Fruit fly (Drosophila melanogaster) whole organism, embryonic: ENCODE data around the gene CG12171.
A peak's percentile ranks its signal among the peaks of the same experiment; 100 is the strongest.

Experiments
- Aef1 ChIP-seq: fragments of 200-800 bp; sonication (Bioruptor generic); IDR thresholded peaks from 3 replicates; pipeline ENCODE4 v1.3.6; 2022; ENCODE audit warnings: missing biosample characterization, missing genetic modification characterization
- Blimp-1 ChIP-seq: fragments of 200-800 bp; sonication (Bioruptor generic); optimal IDR thresholded peaks from 3 replicates; lab custom pipeline; 2018; ENCODE audit warnings: missing biosample characterization, missing genetic modification characterization, mild to moderate bottlenecking, moderate library complexity, missing genetic modification reagents
- C15 ChIP-seq: fragments of 200-800 bp; sonication (Bioruptor generic); IDR thresholded peaks from 3 replicates; pipeline ENCODE4 v1.3.6; 2022; ENCODE audit warnings: missing biosample characterization, missing genetic modification characterization
- CG14014 ChIP-seq: fragments of 200-800 bp; sonication (Bioruptor generic); IDR thresholded peaks from 2 replicates; pipeline ENCODE4 v1.3.6; 2022; ENCODE audit warnings: missing biosample characterization, missing genetic modification characterization
- CG14860 ChIP-seq: fragments of 200-800 bp; sonication (Bioruptor generic); IDR thresholded peaks from 3 replicates; pipeline ENCODE4 v1.3.6; 2022; ENCODE audit warnings: missing biosample characterization, missing genetic modification characterization; ENCODE audit not compliant: partially characterized antibody
- CG16815 ChIP-seq: fragments of 200-800 bp; sonication (Bioruptor generic); optimal IDR thresholded peaks from 3 replicates; lab custom pipeline; 2017; ENCODE audit warnings: missing biosample characterization, mild to moderate bottlenecking, missing genetic modification characterization
- CG2116 ChIP-seq: fragments of 200-800 bp; sonication (Bioruptor generic); optimal IDR thresholded peaks from 3 replicates; lab custom pipeline; 2018; ENCODE audit warnings: missing biosample characterization, mild to moderate bottlenecking, missing genetic modification characterization
- CG2889 ChIP-seq: fragments of 200-800 bp; sonication (Bioruptor generic); IDR thresholded peaks from 3 replicates; pipeline ENCODE4 v1.3.6; 2022; ENCODE audit warnings: missing biosample characterization, missing genetic modification characterization
- CG30403 ChIP-seq: fragments of 200-800 bp; sonication (Bioruptor generic); optimal IDR thresholded peaks from 3 replicates; lab custom pipeline; 2016; ENCODE audit warnings: missing biosample characterization, missing genetic modification characterization
- CG32532 ChIP-seq: fragments of 200-800 bp; sonication (Bioruptor generic); IDR thresholded peaks from 2 replicates; pipeline ENCODE4 v1.3.6; 2022; ENCODE audit warnings: missing biosample characterization, missing genetic modification characterization
- CG34376 ChIP-seq: fragments of 200-800 bp; sonication (Bioruptor generic); optimal IDR thresholded peaks from 2 replicates; lab custom pipeline; 2018; ENCODE audit warnings: missing biosample characterization, mild to moderate bottlenecking, missing genetic modification characterization
- CG4617 ChIP-seq: fragments of 200-800 bp; sonication (Bioruptor generic); optimal IDR thresholded peaks from 3 replicates; lab custom pipeline; 2016; ENCODE audit warnings: missing biosample characterization, missing genetic modification characterization, borderline replicate concordance
- CG6272 ChIP-seq: fragments of 200-800 bp; sonication (Bioruptor generic); IDR thresholded peaks from 2 replicates; pipeline ENCODE4 v1.3.6; 2022; ENCODE audit warnings: missing biosample characterization, missing genetic modification characterization
- CG8765 ChIP-seq: fragments of 200-800 bp; sonication (Bioruptor generic); IDR thresholded peaks from 2 replicates; pipeline ENCODE4 v1.3.6; 2022; ENCODE audit warnings: missing biosample characterization, missing genetic modification characterization
- Doc3 ChIP-seq: fragments of 200-800 bp; sonication (Bioruptor generic); IDR thresholded peaks from 3 replicates; pipeline ENCODE4 v1.3.6; 2022; ENCODE audit warnings: missing biosample characterization, missing genetic modification characterization; ENCODE audit not compliant: partially characterized antibody
- Ets65A ChIP-seq: fragments of 200-800 bp; sonication (Bioruptor generic); peaks from one replicate; lab custom pipeline; 2016; ENCODE audit warnings: missing biosample characterization, missing genetic modification characterization
- H15 ChIP-seq: fragments of 200-800 bp; sonication (Bioruptor generic); IDR thresholded peaks from 3 replicates; pipeline ENCODE4 v1.3.6; 2022; ENCODE audit warnings: missing biosample characterization, missing genetic modification characterization
- HLHmδ ChIP-seq: fragments of 200-800 bp; sonication (Bioruptor generic); optimal IDR thresholded peaks from 2 replicates; lab custom pipeline; 2018; ENCODE audit warnings: missing biosample characterization, mild to moderate bottlenecking, missing genetic modification characterization, moderate library complexity
- HmgZ ChIP-seq: fragments of 200-800 bp; sonication (Bioruptor generic); optimal IDR thresholded peaks from 2 replicates; lab custom pipeline; 2018; ENCODE audit warnings: missing biosample characterization, mild to moderate bottlenecking, missing genetic modification characterization
- Hr78 ChIP-seq, 2 experiments: fragments of 200-800 bp in 1 of 2; fragments of >200 bp in 1 of 2; sonication (Bioruptor generic) in 1 of 2; optimal IDR thresholded peaks; 2 replicates each; lab custom pipeline; 2017 to 2019; ENCODE audit warnings: missing biosample characterization in 2 of 2, missing genetic modification characterization in 2 of 2, mild to moderate bottlenecking in 1 of 2, moderate library complexity in 1 of 2
- MESR4 ChIP-seq: fragments of 200-800 bp; sonication (Bioruptor generic); optimal IDR thresholded peaks from 2 replicates; lab custom pipeline; 2018; ENCODE audit warnings: missing biosample characterization, mild to moderate bottlenecking, missing genetic modification characterization, moderate library complexity
- Mad ChIP-seq: fragments of 200-800 bp; sonication (Bioruptor generic); optimal IDR thresholded peaks from 2 replicates; lab custom pipeline; 2016; ENCODE audit warnings: missing biosample characterization, missing genetic modification characterization
- NFAT ChIP-seq: fragments of 200-800 bp; sonication (Bioruptor generic); IDR thresholded peaks from 2 replicates; pipeline ENCODE4 v1.3.6; 2022; ENCODE audit warnings: missing biosample characterization, missing genetic modification characterization
- Opbp ChIP-seq: fragments of 200-800 bp; sonication (Bioruptor generic); IDR thresholded peaks from 3 replicates; pipeline ENCODE4 v1.3.6; 2022; ENCODE audit warnings: missing biosample characterization, missing genetic modification characterization; ENCODE audit not compliant: partially characterized antibody
- Optix ChIP-seq: fragments of 200-800 bp; sonication (Bioruptor generic); IDR thresholded peaks from 3 replicates; pipeline ENCODE4 v1.3.6; 2022; ENCODE audit warnings: missing biosample characterization, missing genetic modification characterization
- Rfx ChIP-seq: fragments of 200-800 bp; sonication (Bioruptor generic); IDR thresholded peaks from 2 replicates; pipeline ENCODE4 v1.3.6; 2022; ENCODE audit warnings: missing biosample characterization, missing genetic modification characterization
- Scr ChIP-seq: fragments of 200-800 bp; sonication (Bioruptor generic); IDR thresholded peaks from 2 replicates; pipeline ENCODE4 v1.3.6; 2022; ENCODE audit warnings: missing biosample characterization, missing genetic modification characterization; ENCODE audit not compliant: partially characterized antibody
- Trl ChIP-seq, 3 experiments: fragments of >200 bp in 2 of 3; fragments of 200-800 bp in 1 of 3; sonication (Bioruptor generic) in 1 of 3; optimal IDR thresholded peaks; 2 replicates in 1 of 3; 3 replicates in 2 of 3; lab custom pipeline; 2016 to 2017; ENCODE audit warnings: missing biosample characterization in 1 of 3, missing genetic modification characterization in 1 of 3
- al ChIP-seq: fragments of 200-800 bp; sonication (Bioruptor generic); IDR thresholded peaks from 2 replicates; pipeline ENCODE4 v1.3.6; 2022; ENCODE audit warnings: missing biosample characterization, missing genetic modification characterization
- crol ChIP-seq: fragments of 200-800 bp; sonication (Bioruptor generic); IDR thresholded peaks from 2 replicates; pipeline ENCODE4 v1.3.6; 2022; ENCODE audit warnings: missing biosample characterization, missing genetic modification characterization
- emc ChIP-seq: fragments of 200-800 bp; sonication (Bioruptor generic); optimal IDR thresholded peaks from 2 replicates; lab custom pipeline; 2016; ENCODE audit warnings: missing biosample characterization, missing genetic modification characterization
- grn ChIP-seq: fragments of 200-800 bp; sonication (Bioruptor generic); optimal IDR thresholded peaks from 3 replicates; lab custom pipeline; 2017; ENCODE audit warnings: missing biosample characterization, missing genetic modification characterization
- gsb-n ChIP-seq: fragments of 200-800 bp; sonication (Bioruptor generic); optimal IDR thresholded peaks from 3 replicates; lab custom pipeline; 2018; ENCODE audit warnings: missing biosample characterization, mild to moderate bottlenecking, missing genetic modification characterization
- hb ChIP-seq: fragments of 200-800 bp; sonication (Bioruptor generic); IDR thresholded peaks from 3 replicates; pipeline ENCODE4 v1.3.6; 2022; ENCODE audit warnings: missing biosample characterization, missing genetic modification characterization; ENCODE audit not compliant: partially characterized antibody
- insv ChIP-seq, 2 experiments: fragments of 200-800 bp; sonication (Bioruptor generic); optimal IDR thresholded peaks; 3 replicates each; lab custom pipeline; 2016 to 2018; ENCODE audit warnings: missing biosample characterization in 2 of 2, missing genetic modification characterization in 2 of 2
- maf-S ChIP-seq: fragments of 200-800 bp; sonication (Bioruptor generic); optimal IDR thresholded peaks from 2 replicates; lab custom pipeline; 2016; ENCODE audit warnings: missing biosample characterization, missing genetic modification characterization
- nau ChIP-seq: fragments of 200-800 bp; sonication (Bioruptor generic); optimal IDR thresholded peaks from 3 replicates; lab custom pipeline; 2017; ENCODE audit warnings: missing biosample characterization, mild to moderate bottlenecking, missing genetic modification characterization, missing genetic modification reagents
- onecut ChIP-seq: fragments of 200-800 bp; sonication (Bioruptor generic); IDR thresholded peaks from 2 replicates; pipeline ENCODE4 v1.3.6; 2022; ENCODE audit warnings: missing biosample characterization, missing genetic modification characterization
- pan ChIP-seq, 4 experiments: fragments of >200 bp in 3 of 4; fragments of 200-800 bp in 1 of 4; sonication (Bioruptor generic) in 1 of 4; optimal IDR thresholded peaks in 3 of 4; IDR thresholded peaks in 1 of 4; 2 replicates each; pipeline versions ENCODE4 v1.3.6 to Lab custom; 2017 to 2022; ENCODE audit warnings: missing biosample characterization in 2 of 4, missing genetic modification characterization in 2 of 4, mixed read lengths in 1 of 4
- phol ChIP-seq: fragments of 200-800 bp; sonication (Bioruptor generic); optimal IDR thresholded peaks from 3 replicates; lab custom pipeline; 2018; ENCODE audit warnings: missing biosample characterization, mild to moderate bottlenecking, missing genetic modification characterization, moderate library complexity
- pum ChIP-seq: fragments of 200-800 bp; sonication (Bioruptor generic); optimal IDR thresholded peaks from 2 replicates; lab custom pipeline; 2016; ENCODE audit warnings: missing biosample characterization, missing genetic modification characterization
- pzg ChIP-seq: fragments of 200-800 bp; sonication (Bioruptor generic); optimal IDR thresholded peaks from 3 replicates; lab custom pipeline; 2018; ENCODE audit warnings: missing biosample characterization, mild to moderate bottlenecking, missing genetic modification characterization, moderate library complexity
- slou ChIP-seq: fragments of 200-800 bp; sonication (Bioruptor generic); optimal IDR thresholded peaks from 3 replicates; lab custom pipeline; 2016; ENCODE audit warnings: missing biosample characterization, missing genetic modification characterization
- sug ChIP-seq: fragments of 200-800 bp; optimal IDR thresholded peaks from 2 replicates; lab custom pipeline; 2019; ENCODE audit warnings: missing biosample characterization, mild to moderate bottlenecking, missing genetic modification characterization, moderate library complexity
- tin ChIP-seq: fragments of 200-800 bp; sonication (Bioruptor generic); optimal IDR thresholded peaks from 3 replicates; lab custom pipeline; 2016; ENCODE audit warnings: missing biosample characterization, missing genetic modification characterization
- vnd ChIP-seq: fragments of 200-800 bp; sonication (Bioruptor generic); IDR thresholded peaks from 3 replicates; pipeline ENCODE4 v1.3.6; 2022; ENCODE audit warnings: missing biosample characterization, missing genetic modification characterization; ENCODE audit not compliant: partially characterized antibody
- yki ChIP-seq: fragments of >200 bp; optimal IDR thresholded peaks from 3 replicates; lab custom pipeline; 2018
- zfh2 ChIP-seq: fragments of 200-800 bp; sonication (Bioruptor generic); optimal IDR thresholded peaks from 2 replicates; lab custom pipeline; 2016; ENCODE audit warnings: missing biosample characterization, missing genetic modification characterization

Gene CG12171

DNA sequence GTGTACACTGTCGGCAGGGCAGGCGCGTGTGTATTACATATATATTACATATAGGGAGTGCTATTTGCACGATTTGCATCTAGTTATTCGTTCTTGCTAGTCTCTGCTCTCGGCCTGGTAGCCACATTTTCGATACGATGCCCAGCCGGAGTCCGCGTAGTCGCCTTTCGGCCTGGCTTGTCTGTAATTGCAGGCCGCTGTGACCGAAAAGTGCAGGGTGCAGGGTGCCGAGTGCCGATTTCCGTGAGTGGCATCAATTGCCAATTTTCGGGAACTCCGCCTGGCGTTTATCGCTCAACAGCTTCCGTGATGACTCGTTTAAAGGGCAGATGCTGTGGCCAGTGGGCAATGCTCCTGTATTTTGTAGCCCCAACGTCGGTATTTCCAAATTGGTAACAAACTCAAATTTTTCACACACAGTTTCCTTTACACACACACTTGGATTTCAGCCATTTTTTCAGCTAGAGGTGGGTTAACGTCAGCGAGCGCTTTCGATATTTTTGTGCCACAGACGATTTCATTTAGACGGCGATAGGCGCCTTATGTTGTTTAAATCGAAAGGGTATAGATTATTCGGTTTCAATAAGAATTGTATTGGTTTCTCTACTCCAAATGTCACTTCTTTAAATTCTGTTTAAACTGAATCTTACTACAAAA lies 45.4 kb upstream of the CG12171 start, which contains the start of gene CG2926 (continued):
- TF ChIP-seq CG34376 (GFP tag; lab: Kevin White, UChicago) (peak; percentile 15), Rfx (peak; percentile 78), onecut (GFP tag; lab: Robert Waterston, UW) (peak; percentile 47), CG2116 (peak; percentile 69), Doc3 (GFP tag; lab: Robert Waterston, UW) (peak; percentile 74; the same call in 2 of the 3 replicates), Mad (GFP tag; lab: Kevin White, UChicago) (peak; percentile 47), CG4617 (GFP tag; lab: Kevin White, UChicago) (peak; percentile 79), Hr78 (GFP tag; optimal IDR thresholded peaks at IDR 0.05; lab: Kevin White, UChicago) (no peak), NFAT (peak; percentile 56), yki (lab: Kevin White, UChicago) (no peak), HLHmδ (no peak), Aef1 (GFP tag; lab: Robert Waterston, UW) (0 out of 3 replicates have a peak, but pooled peaks have one; percentile 13), CG32532 (GFP tag; lab: Robert Waterston, UW) (peak; percentile 64), phol (tag; lab: Kevin White, UChicago) (peak; percentile 97), CG30403 (GFP tag; lab: Kevin White, UChicago) (no peak), slou (GFP tag; lab: Kevin White, UChicago) (peak; percentile 16), al (GFP tag; lab: Robert Waterston, UW) (peak; percentile 37; the same call in 1 of the 2 replicates), CG8765 (no peak), tin (GFP tag; lab: Kevin White, UChicago) (peak; percentile 29), hb (peak; percentile 84), nau (GFP tag; lab: Kevin White, UChicago) (no peak), MESR4 (GFP tag; lab: Kevin White, UChicago) (peak; percentile 94), CG14860 (peak; percentile 85), Blimp-1 (GFP tag; lab: Kevin White, UChicago) (no peak), vnd (GFP tag; lab: Robert Waterston, UW) (peak; percentile 81), CG16815 (GFP tag; lab: Kevin White, UChicago) (no peak), gsb-n (tag; lab: Kevin White, UChicago) (no peak), pan (optimal IDR thresholded peaks at IDR 0.05; lab: Kevin White, UChicago) (no peak), pan (GFP tag; optimal IDR thresholded peaks at IDR 0.05 in 1 of 2, IDR thresholded peaks at IDR 0.05 in 1 of 2) (peak in 1 of 2 experiments; percentile 16), CG6272 (peak; percentile 62), HmgZ (tag; lab: Kevin White, UChicago) (peak; percentile 68), Ets65A (GFP tag; lab: Kevin White, UChicago) (peak; percentile 93), Optix (GFP tag; lab: Robert Waterston, UW) (0 out of 3 replicates have a peak, but pooled peaks have one; percentile 20), grn (GFP tag; lab: Kevin White, UChicago) (no peak), CG2889 (no peak), H15 (GFP tag; lab: Robert Waterston, UW) (no peak; the same call in 2 of the 3 replicates), zfh2 (GFP tag; lab: Kevin White, UChicago) (peak; percentile 44), insv (GFP tag; optimal IDR thresholded peaks at IDR 0.05; lab: Kevin White, UChicago) (peak in 1 of 2 experiments; percentile 48), C15 (GFP tag; lab: Robert Waterston, UW) (no peak), sug (tag; lab: Kevin White, UChicago) (no peak), Opbp (GFP tag; lab: Robert Waterston, UW) (peak; percentile 94), pzg (peak; percentile 71), Scr (GFP tag; lab: Robert Waterston, UW) (peak; percentile 89), CG14014 (GFP tag; lab: Robert Waterston, UW) (peak; percentile 43; the same call in 1 of the 2 replicates), Trl (optimal IDR thresholded peaks at IDR 0.05; lab: Kevin White, UChicago) (no peak), Trl (GFP tag; optimal IDR thresholded peaks at IDR 0.05; lab: Kevin White, UChicago) (peak; percentile 48), crol (GFP tag; lab: Robert Waterston, UW) (0 out of 2 replicates have a peak, but pooled peaks have one; percentile 15), maf-S (GFP tag; lab: Kevin White, UChicago) (peak; percentile 20), emc (GFP tag; lab: Kevin White, UChicago) (peak; percentile 13), pum (peak; percentile 17)
